Worm (Caenorhabditis elegans) whole organism, L4 larva: ENCODE results near the gene ZK84.1.
A peak's percentile ranks its signal among the peaks of the same experiment; 100 is the strongest.

ENCODE experiments used
- F37D6.2 ChIP-seq: sonication (generic microtip); optimal IDR thresholded peaks from 2 replicates; lab custom pipeline; 2016; ENCODE audit warnings: mild to moderate bottlenecking, missing genetic modification characterization, missing compliant biosample characterization
- T20F7.1 ChIP-seq: fragments of 200-800 bp; sonication (Bioruptor generic); optimal IDR thresholded peaks from 2 replicates; lab custom pipeline; 2018; ENCODE audit warnings: mild to moderate bottlenecking, missing genetic modification characterization, missing compliant biosample characterization
- aha-1 ChIP-seq: fragments of 150-350 bp; peaks from one replicate; lab custom pipeline; 2014; ENCODE audit warnings: missing biosample characterization, missing genetic modification characterization
- ceh-32 ChIP-seq: sonication (generic microtip); optimal IDR thresholded peaks from 2 replicates; lab custom pipeline; 2016; ENCODE audit warnings: mild to moderate bottlenecking, missing genetic modification characterization, missing compliant biosample characterization; ENCODE audit not compliant: poor library complexity
- cey-2 ChIP-seq: sonication (generic microtip); optimal IDR thresholded peaks from 3 replicates; lab custom pipeline; 2017; ENCODE audit warnings: missing genetic modification characterization, mild to moderate bottlenecking, missing compliant biosample characterization, antibody characterized with exemption, borderline replicate concordance; ENCODE audit not compliant: insufficient read depth
- daf-16 ChIP-seq, 3 experiments: sonication (generic microtip); optimal IDR thresholded peaks; 2 replicates each; lab custom pipeline; 2016 to 2017; ENCODE audit warnings: missing genetic modification characterization in 3 of 3, missing genetic modification reagents in 3 of 3, mild to moderate bottlenecking in 2 of 3, missing compliant biosample characterization in 2 of 3, missing biosample characterization in 1 of 3, moderate library complexity in 1 of 3
- dve-1 ChIP-seq: sonication (generic microtip); optimal IDR thresholded peaks from 2 replicates; lab custom pipeline; 2017; ENCODE audit warnings: antibody characterized with exemption, mild to moderate bottlenecking, missing genetic modification characterization, missing compliant biosample characterization; ENCODE audit not compliant: insufficient read depth
- gei-8 ChIP-seq: fragments of 200-800 bp; sonication (Bioruptor generic); optimal IDR thresholded peaks from 2 replicates; lab custom pipeline; 2018; ENCODE audit warnings: mild to moderate bottlenecking, missing genetic modification characterization, missing compliant biosample characterization
- hif-1 ChIP-seq, 2 experiments: sonication (generic microtip); optimal IDR thresholded peaks; 2 replicates each; lab custom pipeline; 2016 to 2017; ENCODE audit warnings: missing compliant biosample characterization in 2 of 2, missing genetic modification characterization in 2 of 2, missing genetic modification reagents in 2 of 2, missing genotype in 2 of 2, mild to moderate bottlenecking in 1 of 2
- hlh-11 ChIP-seq: fragments of 200-800 bp; sonication (Bioruptor generic); optimal IDR thresholded peaks from 2 replicates; lab custom pipeline; 2018; ENCODE audit warnings: mild to moderate bottlenecking, missing genetic modification characterization, missing compliant biosample characterization
- mes-2 ChIP-seq: sonication (generic microtip); optimal IDR thresholded peaks from 2 replicates; lab custom pipeline; 2016; ENCODE audit warnings: missing genotype, mild to moderate bottlenecking, missing genetic modification characterization, missing compliant biosample characterization; ENCODE audit not compliant: poor library complexity, severe bottlenecking
- mxl-2 ChIP-seq: fragments of 200-800 bp; sonication (Bioruptor generic); conservative IDR thresholded peaks from 2 replicates; pipeline ENCODE4 v1.3.6; 2022; ENCODE audit warnings: missing genetic modification reagents, missing genetic modification characterization, missing compliant biosample characterization
- nhr-102 ChIP-seq: sonication (generic microtip); optimal IDR thresholded peaks from 2 replicates; lab custom pipeline; 2016; ENCODE audit warnings: mild to moderate bottlenecking, missing genetic modification characterization, moderate library complexity, missing compliant biosample characterization
- nhr-6 ChIP-seq: fragments of 150-350 bp; optimal IDR thresholded peaks from 2 replicates; lab custom pipeline; 2014; ENCODE audit warnings: missing biosample characterization, missing genetic modification characterization
- php-3 ChIP-seq: fragments of 200-800 bp; sonication (Bioruptor generic); IDR thresholded peaks from 2 replicates; pipeline ENCODE4 v1.3.6; 2022; ENCODE audit warnings: missing genetic modification reagents, missing genetic modification characterization, missing compliant biosample characterization

The ZK84.1 gene

DNA sequence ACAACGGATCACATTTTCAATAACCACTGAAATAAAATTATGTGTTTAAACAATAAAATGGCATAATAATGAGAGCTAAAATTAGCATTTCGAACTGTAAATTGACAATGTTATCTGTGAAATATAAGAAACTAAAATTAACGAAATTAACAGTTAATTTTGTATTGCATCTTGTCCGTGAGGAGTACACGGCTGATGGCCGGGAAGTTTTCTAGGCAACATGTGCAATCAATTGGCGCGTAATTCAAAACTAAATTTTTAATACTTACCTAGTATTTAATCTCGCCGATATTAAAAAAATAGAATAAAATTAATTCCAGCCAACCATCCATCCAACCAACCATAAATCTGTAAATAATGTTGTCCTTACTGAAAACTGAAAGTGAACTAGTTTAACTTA lies 41.0 kb downstream of the ZK84.1 start (continued):
- TF ChIP-seq daf-16 (GFP tag; optimal IDR thresholded peaks at IDR 0.05; lab: Kevin White, UChicago) (no peak), daf-16 (tag; optimal IDR thresholded peaks at IDR 0.05; lab: Kevin White, UChicago) (no peak), nhr-6 (peak; percentile 51), gei-8 (GFP tag; lab: Kevin White, UChicago) (no peak), dve-1 (no peak), hlh-11 (peak; percentile 21)
- TF ChIP-seq, all 104 proteins: peak for 27

DNA sequence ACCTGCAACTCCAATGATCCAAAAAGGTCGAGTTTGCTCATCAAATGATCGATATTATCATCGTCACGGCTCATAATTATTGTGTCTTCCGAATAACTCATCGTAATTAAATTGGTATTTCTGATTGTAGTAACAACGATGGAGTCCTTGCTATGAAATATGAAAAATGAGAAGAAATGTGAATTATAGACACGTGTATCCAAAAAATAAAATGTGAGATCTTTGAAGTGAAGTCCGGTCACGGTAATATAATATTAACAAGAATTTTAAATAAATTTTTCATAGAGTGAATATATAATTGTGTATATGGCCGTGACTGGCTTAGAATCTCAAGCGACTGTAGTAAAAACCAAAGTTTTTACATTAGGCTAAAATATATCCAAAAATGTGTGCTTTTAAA lies 46.6 kb downstream of the ZK84.1 start, which contains the start of gene H12I13.1:
TSS of gene H12I13.1 (minus strand) at position 101 of the 400 bp plus-strand sequence.
- no peak for TF ChIP-seq php-3 (GFP tag; lab: Robert Waterston, UW)
- no peak for TF ChIP-seq aha-1
- TF ChIP-seq F37D6.2 (tag; lab: Kevin White, UChicago), result no peak
- no peak for TF ChIP-seq nhr-102 (tag; lab: Kevin White, UChicago)
- no peak for TF ChIP-seq ceh-32 (tag; lab: Kevin White, UChicago)
- TF ChIP-seq cey-2, result no peak
- TF ChIP-seq mxl-2, result no peak
- no peak for TF ChIP-seq T20F7.1 (GFP tag; lab: Kevin White, UChicago)
- no peak for TF ChIP-seq hif-1 (tag; optimal IDR thresholded peaks at IDR 0.05; lab: Kevin White, UChicago)
- no peak for TF ChIP-seq mes-2 (tag; lab: Kevin White, UChicago)
